Worm (Caenorhabditis elegans): Measurements from ENCODE around the gene nlp-76.
A peak's percentile ranks its signal among the peaks of the same experiment; 100 is the strongest.

DNA sequence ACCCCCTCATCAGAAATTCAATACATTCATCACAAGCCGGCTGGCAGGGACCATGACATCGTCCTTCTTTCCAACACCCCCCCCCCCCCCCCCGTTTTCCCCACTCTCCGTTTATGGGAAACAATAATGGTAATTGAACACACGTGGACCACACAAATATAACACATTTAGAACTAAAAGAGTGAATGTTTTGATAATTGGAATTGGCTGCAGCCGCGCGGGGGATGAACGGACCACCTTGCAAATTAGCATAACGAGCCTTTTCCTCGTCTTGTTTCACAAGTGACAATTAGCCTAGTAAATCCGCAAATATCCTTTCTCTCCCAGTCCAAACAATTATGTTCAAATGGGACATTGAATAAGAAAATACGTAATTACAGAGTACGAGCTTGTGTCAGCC, 24.9 kb upstream of the nlp-76 start:
- TF ChIP-seq unc-62 (GFP tag; optimal IDR thresholded peaks at IDR 0.05) (no peak), pha-4 (tag; optimal IDR thresholded peaks at IDR 0.05) (no peak), lin-13 (tag; optimal IDR thresholded peaks at IDR 0.05) (no peak), snpc-4 (tag; optimal IDR thresholded peaks at IDR 0.05) (no peak), bed-3 (GFP tag; optimal IDR thresholded peaks at IDR 0.05) (no peak), mab-5 (tag; optimal IDR thresholded peaks at IDR 0.05) (no peak), hlh-1 (tag; optimal IDR thresholded peaks at IDR 0.05) (no peak), elt-3 (tag; optimal IDR thresholded peaks at IDR 0.05) (no peak), unc-39 (tag; optimal IDR thresholded peaks at IDR 0.05) (no peak), ham-2 (GFP tag; optimal IDR thresholded peaks at IDR 0.05) (peak; percentile 68), nhr-237 (tag; optimal IDR thresholded peaks at IDR 0.05) (no peak)

All from whole organism, mixed stage, embryonic.